Worm (Caenorhabditis elegans): Measurements from ENCODE around the gene snf-7.

DNA sequence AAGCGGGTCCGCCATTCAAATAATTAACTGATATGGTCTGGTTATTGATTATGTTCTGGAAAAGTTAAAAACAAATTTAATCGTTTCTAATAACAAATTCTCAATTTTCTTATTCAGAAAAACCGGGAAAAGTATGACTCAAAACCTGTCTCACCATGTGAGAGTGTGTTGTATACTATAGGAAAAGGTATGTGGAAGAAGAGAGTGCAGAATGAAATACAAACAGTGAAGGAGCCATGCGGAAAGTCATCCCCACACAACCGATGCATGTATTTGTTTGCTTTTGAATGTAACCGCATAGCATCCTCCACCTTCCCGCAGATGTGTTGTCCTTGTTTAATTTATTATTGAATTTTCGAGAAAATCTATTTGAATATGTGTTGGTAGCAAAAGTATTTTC lies 4.8 kb upstream of the snf-7 start, which contains the start of gene ZK1010.8:
- no peak for TF ChIP-seq tab-1 (GFP tag; IDR thresholded peaks at IDR 0.05)
- TF ChIP-seq flt-1 (GFP tag; IDR thresholded peaks at IDR 0.05): no peak
- no peak for TF ChIP-seq klf-2 (GFP tag; conservative IDR thresholded peaks at IDR 0.05)
- no peak for TF ChIP-seq ztf-23 (GFP tag; IDR thresholded peaks at IDR 0.05)
